Worm (Caenorhabditis elegans) whole organism, L4 larva: ENCODE results near the gene srb-1.
A peak's percentile ranks its signal among the peaks of the same experiment; 100 is the strongest.

ENCODE experiments used
- F10B5.3 ChIP-seq: sonication (generic microtip); optimal IDR thresholded peaks from 2 replicates; lab custom pipeline; 2016; ENCODE audit warnings: mild to moderate bottlenecking, missing genetic modification characterization, missing compliant biosample characterization
- T20F7.1 ChIP-seq: fragments of 200-800 bp; sonication (Bioruptor generic); optimal IDR thresholded peaks from 2 replicates; lab custom pipeline; 2018; ENCODE audit warnings: mild to moderate bottlenecking, missing genetic modification characterization, missing compliant biosample characterization
- T26A8.4 ChIP-seq: fragments of 200-800 bp; sonication (Bioruptor generic); IDR thresholded peaks from 2 replicates; pipeline ENCODE4 v1.3.6; 2022; ENCODE audit warnings: missing genetic modification characterization, missing compliant biosample characterization
- Y5F2A.4 ChIP-seq: fragments of 200-800 bp; sonication (Bioruptor generic); optimal IDR thresholded peaks from 2 replicates; lab custom pipeline; 2018; ENCODE audit warnings: mild to moderate bottlenecking, missing genetic modification characterization, missing compliant biosample characterization
- aha-1 ChIP-seq: fragments of 150-350 bp; peaks from one replicate; lab custom pipeline; 2014; ENCODE audit warnings: missing biosample characterization, missing genetic modification characterization
- ama-1 ChIP-seq: fragments of 150-350 bp; optimal IDR thresholded peaks from 2 replicates; lab custom pipeline; 2014; ENCODE audit warnings: inconsistent platforms, mixed read lengths
- attf-4 ChIP-seq: sonication (generic microtip); optimal IDR thresholded peaks from 3 replicates; lab custom pipeline; 2017; ENCODE audit warnings: missing biosample characterization, missing genetic modification characterization
- ceh-32 ChIP-seq: sonication (generic microtip); optimal IDR thresholded peaks from 2 replicates; lab custom pipeline; 2016; ENCODE audit warnings: mild to moderate bottlenecking, missing genetic modification characterization, missing compliant biosample characterization; ENCODE audit not compliant: poor library complexity
- daf-19 ChIP-seq: fragments of 200-800 bp; sonication (Bioruptor generic); conservative IDR thresholded peaks from 2 replicates; pipeline ENCODE4 v1.3.6; 2022; ENCODE audit warnings: missing genetic modification characterization, missing compliant biosample characterization
- dmd-6 ChIP-seq: fragments of 200-800 bp; sonication (Bioruptor generic); IDR thresholded peaks from 2 replicates; pipeline ENCODE4 v1.3.6; 2022; ENCODE audit warnings: missing genetic modification reagents, missing genetic modification characterization, missing compliant biosample characterization
- dmd-9 ChIP-seq: fragments of 200-800 bp; sonication (Bioruptor generic); IDR thresholded peaks from 2 replicates; pipeline ENCODE4 v1.3.6; 2022; ENCODE audit warnings: missing genetic modification reagents, missing genetic modification characterization, missing compliant biosample characterization
- dve-1 ChIP-seq: sonication (generic microtip); optimal IDR thresholded peaks from 2 replicates; lab custom pipeline; 2017; ENCODE audit warnings: antibody characterized with exemption, mild to moderate bottlenecking, missing genetic modification characterization, missing compliant biosample characterization; ENCODE audit not compliant: insufficient read depth
- egl-27 ChIP-seq: sonication (generic microtip); optimal IDR thresholded peaks from 3 replicates; lab custom pipeline; 2017; ENCODE audit warnings: missing biosample characterization, missing genetic modification reagents, missing genetic modification characterization
- fkh-10 ChIP-seq: fragments of 150-350 bp; optimal IDR thresholded peaks from 2 replicates; lab custom pipeline; 2014; ENCODE audit warnings: missing biosample characterization, missing genetic modification reagents, missing genetic modification characterization
- fos-1 ChIP-seq: fragments of 150-350 bp; optimal IDR thresholded peaks from 2 replicates; lab custom pipeline; 2014; ENCODE audit warnings: missing biosample characterization, missing genetic modification characterization
- hlh-11 ChIP-seq: fragments of 200-800 bp; sonication (Bioruptor generic); optimal IDR thresholded peaks from 2 replicates; lab custom pipeline; 2018; ENCODE audit warnings: mild to moderate bottlenecking, missing genetic modification characterization, missing compliant biosample characterization
- hmg-1.1 ChIP-seq: fragments of 200-800 bp; sonication (Bioruptor generic); IDR thresholded peaks from 2 replicates; pipeline ENCODE4 v1.3.6; 2022; ENCODE audit warnings: missing genetic modification reagents, missing genetic modification characterization, missing compliant biosample characterization
- lin-15B ChIP-seq: fragments of 150-350 bp; sonication (generic microtip); optimal IDR thresholded peaks from 3 replicates; lab custom pipeline; 2014; ENCODE audit warnings: missing biosample characterization, missing genetic modification characterization
- lin-38 ChIP-seq: fragments of 200-800 bp; sonication (Bioruptor generic); IDR thresholded peaks from 2 replicates; pipeline ENCODE4 v1.3.6; 2022; ENCODE audit warnings: missing genetic modification reagents, missing genetic modification characterization, missing compliant biosample characterization
- madf-5 ChIP-seq, 2 experiments: fragments of 200-800 bp; sonication (Bioruptor generic); IDR thresholded peaks; 2 replicates each; pipeline ENCODE4 v1.3.6; 2022; ENCODE audit warnings: missing compliant biosample characterization in 2 of 2, missing genetic modification characterization in 2 of 2
- mxl-3 ChIP-seq: fragments of 200-800 bp; sonication (Bioruptor generic); optimal IDR thresholded peaks from 2 replicates; lab custom pipeline; 2018; ENCODE audit warnings: mild to moderate bottlenecking, missing genetic modification characterization, missing compliant biosample characterization
- nhr-237 ChIP-seq: sonication (generic microtip); optimal IDR thresholded peaks from 2 replicates; lab custom pipeline; 2017; ENCODE audit warnings: missing biosample characterization, missing genetic modification characterization
- nhr-25 ChIP-seq: sonication (generic microtip); optimal IDR thresholded peaks from 2 replicates; lab custom pipeline; 2017; ENCODE audit warnings: missing genetic modification characterization, mild to moderate bottlenecking, missing compliant biosample characterization, antibody characterized with exemption, moderate library complexity, borderline replicate concordance; ENCODE audit not compliant: insufficient read depth
- nhr-6 ChIP-seq: fragments of 150-350 bp; optimal IDR thresholded peaks from 2 replicates; lab custom pipeline; 2014; ENCODE audit warnings: missing biosample characterization, missing genetic modification characterization
- nhr-77 ChIP-seq: fragments of 150-350 bp; optimal IDR thresholded peaks from 2 replicates; lab custom pipeline; 2014; ENCODE audit warnings: missing biosample characterization, missing genetic modification characterization
- php-3 ChIP-seq: fragments of 200-800 bp; sonication (Bioruptor generic); IDR thresholded peaks from 2 replicates; pipeline ENCODE4 v1.3.6; 2022; ENCODE audit warnings: missing genetic modification reagents, missing genetic modification characterization, missing compliant biosample characterization
- pqm-1 ChIP-seq: sonication (generic microtip); optimal IDR thresholded peaks from 2 replicates; lab custom pipeline; 2017; ENCODE audit warnings: missing biosample characterization, missing genetic modification characterization
- rbr-2 ChIP-seq: sonication (generic microtip); optimal IDR thresholded peaks from 2 replicates; lab custom pipeline; 2016; ENCODE audit warnings: missing genotype, missing genetic modification characterization, missing compliant biosample characterization
- sdz-12 ChIP-seq: fragments of 200-800 bp; sonication (Bioruptor generic); optimal IDR thresholded peaks from 2 replicates; lab custom pipeline; 2018; ENCODE audit warnings: mild to moderate bottlenecking, missing genetic modification characterization, missing compliant biosample characterization
- snpc-1.2 ChIP-seq: fragments of 200-800 bp; sonication (Bioruptor generic); IDR thresholded peaks from 2 replicates; pipeline ENCODE4 v1.3.6; 2022; ENCODE audit warnings: missing genetic modification reagents, missing genetic modification characterization, missing compliant biosample characterization
- snpc-4 ChIP-seq: fragments of 150-350 bp; optimal IDR thresholded peaks from 2 replicates; lab custom pipeline; 2014; ENCODE audit warnings: missing biosample characterization, missing genetic modification characterization
- tag-97 ChIP-seq: fragments of 200-800 bp; sonication (Bioruptor generic); IDR thresholded peaks from 2 replicates; pipeline ENCODE4 v1.3.6; 2022; ENCODE audit warnings: missing genetic modification characterization, missing compliant biosample characterization
- tra-1 ChIP-seq: fragments of 200-800 bp; sonication (Bioruptor generic); IDR thresholded peaks from 2 replicates; pipeline ENCODE4 v1.3.6; 2022; ENCODE audit warnings: missing genetic modification reagents, missing genetic modification characterization, missing compliant biosample characterization
- unc-130 ChIP-seq: sonication (generic microtip); optimal IDR thresholded peaks from 2 replicates; lab custom pipeline; 2016; ENCODE audit warnings: missing genetic modification reagents, missing genetic modification characterization, missing compliant biosample characterization
- unc-62 ChIP-seq, 3 experiments: fragments of 150-350 bp in 1 of 3; sonication (generic microtip); optimal IDR thresholded peaks in 2 of 3; peaks in 1 of 3; 1 replicate in 1 of 3; 2 replicates in 2 of 3; lab custom pipeline; 2014 to 2017; ENCODE audit warnings: missing biosample characterization in 3 of 3, missing genetic modification characterization in 3 of 3, missing genetic modification reagents in 3 of 3, missing genotype in 1 of 3
- zfp-3 ChIP-seq: fragments of 200-800 bp; sonication (Bioruptor generic); conservative IDR thresholded peaks from 2 replicates; pipeline ENCODE4 v1.3.6; 2022; ENCODE audit warnings: missing genetic modification reagents, missing genetic modification characterization, missing compliant biosample characterization
- zip-11 ChIP-seq: fragments of 200-800 bp; sonication (Bioruptor generic); IDR thresholded peaks from 2 replicates; pipeline ENCODE4 v1.3.6; 2022; ENCODE audit warnings: missing genetic modification characterization, missing compliant biosample characterization
- ztf-7 ChIP-seq: fragments of 150-350 bp; optimal IDR thresholded peaks from 2 replicates; lab custom pipeline; 2014; ENCODE audit warnings: missing biosample characterization, missing genetic modification characterization

srb-1 gene

DNA sequence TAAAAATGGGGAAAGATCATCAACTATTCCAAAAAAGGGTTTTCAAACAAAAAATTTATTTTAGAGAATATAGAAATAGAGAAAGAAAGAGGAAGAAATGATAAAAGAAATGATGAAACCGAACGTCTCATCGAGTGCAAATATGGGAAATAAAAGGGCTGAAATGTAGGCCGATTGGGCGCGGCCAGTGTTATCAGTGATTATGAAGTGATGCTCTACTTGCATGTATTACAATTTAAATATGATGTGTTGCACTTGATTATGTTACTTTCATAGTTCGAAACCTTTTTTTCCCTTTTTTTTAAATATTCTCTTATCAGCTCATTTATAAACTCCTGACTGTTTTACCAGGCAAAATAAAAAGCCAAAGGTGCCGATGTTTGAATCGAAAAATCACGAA is 20.9 kb upstream of the srb-1 start (continued):
- TF ChIP-seq T20F7.1 (GFP tag; lab: Kevin White, UChicago) = no peak
- no peak for TF ChIP-seq Y5F2A.4 (GFP tag; lab: Kevin White, UChicago)
- TF ChIP-seq zip-11 (GFP tag; lab: Robert Waterston, UW) = no peak
- TF ChIP-seq rbr-2 (tag; lab: Kevin White, UChicago) = no peak
- no peak for TF ChIP-seq nhr-237 (tag; lab: Kevin White, UChicago)
- TF ChIP-seq lin-15B (tag; lab: Kevin White, UChicago) = no peak
- TF ChIP-seq hlh-11 (tag; lab: Kevin White, UChicago) = peak; percentile 67
- TF ChIP-seq tag-97 = no peak
- no peak for TF ChIP-seq snpc-4 (tag; lab: Kevin White, UChicago)
- TF ChIP-seq nhr-6 (tag; lab: Kevin White, UChicago) = no peak
- no peak for TF ChIP-seq snpc-1.2
- TF ChIP-seq nhr-77 (tag; lab: Kevin White, UChicago) = peak; percentile 60
- no peak for TF ChIP-seq ama-1 (lab: Kevin White, UChicago)
- TF ChIP-seq dve-1 (tag; lab: Kevin White, UChicago) = peak; percentile 74
- no peak for TF ChIP-seq fkh-10 (GFP tag; lab: Kevin White, UChicago)
- TF ChIP-seq zfp-3 (GFP tag; lab: Robert Waterston, UW) = no peak
- no peak for TF ChIP-seq dmd-9 (GFP tag; lab: Robert Waterston, UW)
- TF ChIP-seq dmd-6 (GFP tag; lab: Robert Waterston, UW) = peak; percentile 65
- TF ChIP-seq pqm-1 (tag; lab: Kevin White, UChicago) = peak; percentile 98
- TF ChIP-seq nhr-25 = no peak
- TF ChIP-seq madf-5 (GFP tag; IDR thresholded peaks at IDR 0.05; lab: Robert Waterston, UW) = no peak
- TF ChIP-seq F10B5.3 = no peak
- TF ChIP-seq ztf-7 (tag; lab: Kevin White, UChicago) = no peak
- TF ChIP-seq aha-1 = peak; percentile 40
- no peak for TF ChIP-seq unc-62 (GFP tag; optimal IDR thresholded peaks at IDR 0.05 in 1 of 2; lab: Kevin White, UChicago)
- TF ChIP-seq unc-62 (tag; optimal IDR thresholded peaks at IDR 0.05; lab: Kevin White, UChicago) = no peak
- TF ChIP-seq php-3 (GFP tag; lab: Robert Waterston, UW) = peak; percentile 47; the same call in 1 of the 2 replicates
- TF ChIP-seq mxl-3 (GFP tag; lab: Kevin White, UChicago) = no peak
- no peak for TF ChIP-seq hmg-1.1 (GFP tag; lab: Robert Waterston, UW)
- no peak for TF ChIP-seq daf-19 (GFP tag; lab: Robert Waterston, UW)
- no peak for TF ChIP-seq T26A8.4 (GFP tag; lab: Robert Waterston, UW)
- TF ChIP-seq tra-1 (GFP tag; lab: Robert Waterston, UW) = no peak
- no peak for TF ChIP-seq sdz-12 (GFP tag; lab: Kevin White, UChicago)
- no peak for TF ChIP-seq unc-130
- TF ChIP-seq attf-4 (tag; lab: Kevin White, UChicago) = no peak

DNA sequence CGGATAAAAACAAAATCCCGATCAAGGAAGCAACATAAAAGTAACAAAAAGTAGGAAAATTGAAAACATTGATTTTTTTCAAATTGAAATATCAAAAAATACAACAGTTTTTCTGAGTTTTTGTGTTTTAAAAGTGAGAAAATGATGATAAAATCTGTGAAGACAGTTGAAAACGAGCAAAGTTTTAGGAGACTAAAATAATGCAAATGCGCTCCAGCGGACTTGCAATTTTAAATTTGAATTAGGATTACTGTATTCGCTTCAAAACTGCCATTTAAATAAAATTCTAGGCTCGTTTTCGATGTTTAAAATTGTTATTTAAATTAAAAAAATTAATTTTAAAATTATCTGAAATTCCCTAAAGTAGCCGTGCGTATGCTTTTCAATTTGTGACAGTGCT is 17.1 kb upstream of the srb-1 start:
- no peak for TF ChIP-seq ceh-32 (tag; lab: Kevin White, UChicago)
- peak; percentile 81 for TF ChIP-seq lin-38 (GFP tag; lab: Robert Waterston, UW)
- peak; percentile 37 for TF ChIP-seq aha-1
- no peak for TF ChIP-seq dve-1 (tag; lab: Kevin White, UChicago)

DNA sequence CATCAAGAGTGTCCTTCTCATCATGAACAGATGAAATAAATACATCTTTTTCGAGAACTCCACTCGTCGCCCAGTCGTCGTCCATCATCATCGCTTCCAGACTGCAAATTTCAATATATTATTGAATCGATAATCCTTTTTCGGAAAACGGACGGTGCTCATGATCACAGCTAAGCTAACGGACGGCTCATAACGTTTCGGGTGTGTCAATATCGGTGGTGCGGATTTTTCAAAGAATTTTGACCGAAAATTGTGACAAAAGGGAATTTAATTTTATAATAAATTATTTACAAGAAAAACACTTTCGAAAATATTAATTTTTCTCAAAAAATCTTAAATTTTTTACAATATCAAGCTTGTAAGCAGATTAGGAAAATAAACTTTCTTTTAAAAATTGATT is 16.6 kb upstream of the srb-1 start, which contains the start of gene crh-2:
crh-2 (minus strand) TSS at position 101 of the 400 bp plus-strand sequence.
- TF ChIP-seq rbr-2 (tag; lab: Kevin White, UChicago) = no peak
- no peak for TF ChIP-seq fos-1 (tag; lab: Kevin White, UChicago)
- no peak for TF ChIP-seq lin-38 (GFP tag; lab: Robert Waterston, UW)
- no peak for TF ChIP-seq egl-27
- no peak for TF ChIP-seq zfp-3 (GFP tag; lab: Robert Waterston, UW)
